Worm (Caenorhabditis elegans) whole organism, midembryonic: ENCODE results near the gene C45G9.15.

Experiments
- klf-2 ChIP-seq: fragments of 200-800 bp; sonication (Bioruptor generic); conservative IDR thresholded peaks from 2 replicates; pipeline ENCODE4 v1.3.6; 2022; ENCODE audit warnings: missing genetic modification reagents, missing genetic modification characterization, missing compliant biosample characterization
- tab-1 ChIP-seq: fragments of 200-800 bp; sonication (Bioruptor generic); IDR thresholded peaks from 2 replicates; pipeline ENCODE4 v1.3.6; 2022; ENCODE audit warnings: missing genetic modification characterization, missing compliant biosample characterization
- ztf-29 ChIP-seq: fragments of 200-800 bp; sonication (Bioruptor generic); IDR thresholded peaks from 2 replicates; pipeline ENCODE4 v1.3.6; 2022; ENCODE audit warnings: missing genetic modification reagents, missing genetic modification characterization, missing compliant biosample characterization

- TF ChIP-seq klf-2 (GFP tag; lab: Robert Waterston, UW) (no peak), tab-1 (GFP tag; lab: Robert Waterston, UW) (no peak), ztf-29 (GFP tag; lab: Robert Waterston, UW) (no peak)
Measured at ce11 chrIII:5026366-5026765, 25.5 kb downstream of the C45G9.15 start.
